Fruit fly (Drosophila melanogaster): Measurements from ENCODE around the gene CG4733.
A peak's percentile ranks its signal among the peaks of the same experiment; 100 is the strongest.

The CG4733 gene

dm6 chr3R:19890340-19890998 is at the start of gene CG4733:
TSS of gene CG4733 (plus strand) at chr3R:19890689.
- TF ChIP-seq lola (GFP tag; optimal IDR thresholded peaks at IDR 0.05) (no peak), dmrt93B (GFP tag; optimal IDR thresholded peaks at IDR 0.05) (no peak), Dif (GFP tag; optimal IDR thresholded peaks at IDR 0.05; ENCODE audit: partially characterized antibody) (peak; percentile 32), Hnf4 (GFP tag; optimal IDR thresholded peaks at IDR 0.05) (no peak), Hr78 (GFP tag; optimal IDR thresholded peaks at IDR 0.05) (no peak), fru (GFP tag; optimal IDR thresholded peaks at IDR 0.05) (peak; percentile 56), CG32264 (GFP tag; optimal IDR thresholded peaks at IDR 0.05) (no peak), CG9705 (GFP tag; optimal IDR thresholded peaks at IDR 0.05) (no peak), dl (GFP tag; optimal IDR thresholded peaks at IDR 0.05; ENCODE audit: insufficient read depth in 1 of 2, partially characterized antibody in 2 of 2) (peak in 1 of 2 experiments; percentile 50), ey (GFP tag; optimal IDR thresholded peaks at IDR 0.05) (no peak), brk (GFP tag; optimal IDR thresholded peaks at IDR 0.05) (no peak), Mio (GFP tag; optimal IDR thresholded peaks at IDR 0.05) (no peak), Hr83 (GFP tag; optimal IDR thresholded peaks at IDR 0.05; ENCODE audit: poor library complexity, severe bottlenecking) (no peak), Myc (optimal IDR thresholded peaks at IDR 0.05) (peak; percentile 98), pan (optimal IDR thresholded peaks at IDR 0.05) (no peak), psq (GFP tag; optimal IDR thresholded peaks at IDR 0.05) (no peak), Vsx2 (GFP tag; optimal IDR thresholded peaks at IDR 0.05; ENCODE audit: partially characterized antibody) (no peak), usp (GFP tag; optimal IDR thresholded peaks at IDR 0.05) (no peak), Rel (GFP tag; optimal IDR thresholded peaks at IDR 0.05) (no peak), Rel (tag; optimal IDR thresholded peaks at IDR 0.05) (no peak), Sp1 (GFP tag; optimal IDR thresholded peaks at IDR 0.05) (no peak), woc (GFP tag; optimal IDR thresholded peaks at IDR 0.05) (peak; percentile 32)

dm6 chr3R:19843888-19844287 is 46.6 kb upstream of the CG4733 start:
- TF ChIP-seq Hr78 (GFP tag; optimal IDR thresholded peaks at IDR 0.05) (no peak), psq (GFP tag; optimal IDR thresholded peaks at IDR 0.05) (no peak), foxo (GFP tag; optimal IDR thresholded peaks at IDR 0.05) (no peak), ey (GFP tag; optimal IDR thresholded peaks at IDR 0.05) (no peak), CrebA (GFP tag; optimal IDR thresholded peaks at IDR 0.05; ENCODE audit: borderline replicate concordance) (no peak), Dif (GFP tag; optimal IDR thresholded peaks at IDR 0.05; ENCODE audit: partially characterized antibody) (no peak), CG32264 (GFP tag; optimal IDR thresholded peaks at IDR 0.05) (no peak), Vsx2 (GFP tag; optimal IDR thresholded peaks at IDR 0.05; ENCODE audit: partially characterized antibody) (no peak), sage (GFP tag; optimal IDR thresholded peaks at IDR 0.05) (no peak)

dm6 chr3R:19846870-19847590 is 43.5 kb upstream of the CG4733 start, which contains the start of gene MICU3:
TSS of gene MICU3 (plus strand) at chr3R:19847311.
- TF ChIP-seq Dif (GFP tag; optimal IDR thresholded peaks at IDR 0.05; ENCODE audit: partially characterized antibody) (no peak), Vsx2 (GFP tag; optimal IDR thresholded peaks at IDR 0.05; ENCODE audit: partially characterized antibody) (no peak), h (GFP tag; optimal IDR thresholded peaks at IDR 0.05) (peak; percentile 62), pan (optimal IDR thresholded peaks at IDR 0.05) (no peak), CrebA (GFP tag; optimal IDR thresholded peaks at IDR 0.05; ENCODE audit: borderline replicate concordance) (no peak), lola (GFP tag; optimal IDR thresholded peaks at IDR 0.05) (no peak), sv (GFP tag; optimal IDR thresholded peaks at IDR 0.05) (peak; percentile 40), Hr78 (GFP tag; optimal IDR thresholded peaks at IDR 0.05) (no peak), br (GFP tag; optimal IDR thresholded peaks at IDR 0.05) (peak; percentile 59), Myc (optimal IDR thresholded peaks at IDR 0.05) (no peak), N (GFP tag; optimal IDR thresholded peaks at IDR 0.05) (no peak), HLH106 (tag; optimal IDR thresholded peaks at IDR 0.05) (no peak), Hr83 (GFP tag; optimal IDR thresholded peaks at IDR 0.05; ENCODE audit: poor library complexity, severe bottlenecking) (no peak), psq (GFP tag; optimal IDR thresholded peaks at IDR 0.05) (peak; percentile 42), CG9705 (GFP tag; optimal IDR thresholded peaks at IDR 0.05) (peak; percentile 28), CG32264 (GFP tag; optimal IDR thresholded peaks at IDR 0.05) (no peak), foxo (GFP tag; optimal IDR thresholded peaks at IDR 0.05) (no peak), fru (GFP tag; optimal IDR thresholded peaks at IDR 0.05) (peak; percentile 58), dsf (GFP tag; optimal IDR thresholded peaks at IDR 0.05; ENCODE audit: borderline replicate concordance) (no peak), woc (GFP tag; optimal IDR thresholded peaks at IDR 0.05) (peak; percentile 37), tai (GFP tag; optimal IDR thresholded peaks at IDR 0.05) (peak; percentile 72), dl (GFP tag; optimal IDR thresholded peaks at IDR 0.05; ENCODE audit: insufficient read depth in 1 of 2, partially characterized antibody in 2 of 2) (no peak), ey (GFP tag; optimal IDR thresholded peaks at IDR 0.05) (peak; percentile 50), brk (GFP tag; optimal IDR thresholded peaks at IDR 0.05) (no peak), OdsH (GFP tag; optimal IDR thresholded peaks at IDR 0.05) (peak; percentile 7), Dfd (GFP tag; optimal IDR thresholded peaks at IDR 0.05) (no peak), jim (GFP tag; optimal IDR thresholded peaks at IDR 0.05) (no peak), Hnf4 (GFP tag; optimal IDR thresholded peaks at IDR 0.05) (peak; percentile 66), GATAd (GFP tag; optimal IDR thresholded peaks at IDR 0.05) (no peak), Abd-B (GFP tag; optimal IDR thresholded peaks at IDR 0.05) (no peak), Rel (GFP tag; optimal IDR thresholded peaks at IDR 0.05) (no peak), Rel (tag; optimal IDR thresholded peaks at IDR 0.05) (no peak), rgr (GFP tag; optimal IDR thresholded peaks at IDR 0.05) (peak; percentile 65), Mio (GFP tag; optimal IDR thresholded peaks at IDR 0.05) (no peak), Jra (GFP tag; optimal IDR thresholded peaks at IDR 0.05) (no peak), dmrt93B (GFP tag; optimal IDR thresholded peaks at IDR 0.05) (peak; percentile 45), usp (GFP tag; optimal IDR thresholded peaks at IDR 0.05) (no peak), sage (GFP tag; optimal IDR thresholded peaks at IDR 0.05) (peak; percentile 9), Sp1 (GFP tag; optimal IDR thresholded peaks at IDR 0.05) (no peak)
